Fruit fly (Drosophila melanogaster) S2 (cell line): ENCODE data around the gene CG6770.
A peak's percentile ranks its signal among the peaks of the same experiment; 100 is the strongest.

Source experiments
- CG8478 ChIP-seq: fragments of >200 bp; optimal IDR thresholded peaks from 2 replicates; lab custom pipeline; 2018
- CTCF ChIP-seq, 2 experiments: fragments of >200 bp; optimal IDR thresholded peaks; 2 replicates each; lab custom pipeline; 2018

CG6770 gene

DNA sequence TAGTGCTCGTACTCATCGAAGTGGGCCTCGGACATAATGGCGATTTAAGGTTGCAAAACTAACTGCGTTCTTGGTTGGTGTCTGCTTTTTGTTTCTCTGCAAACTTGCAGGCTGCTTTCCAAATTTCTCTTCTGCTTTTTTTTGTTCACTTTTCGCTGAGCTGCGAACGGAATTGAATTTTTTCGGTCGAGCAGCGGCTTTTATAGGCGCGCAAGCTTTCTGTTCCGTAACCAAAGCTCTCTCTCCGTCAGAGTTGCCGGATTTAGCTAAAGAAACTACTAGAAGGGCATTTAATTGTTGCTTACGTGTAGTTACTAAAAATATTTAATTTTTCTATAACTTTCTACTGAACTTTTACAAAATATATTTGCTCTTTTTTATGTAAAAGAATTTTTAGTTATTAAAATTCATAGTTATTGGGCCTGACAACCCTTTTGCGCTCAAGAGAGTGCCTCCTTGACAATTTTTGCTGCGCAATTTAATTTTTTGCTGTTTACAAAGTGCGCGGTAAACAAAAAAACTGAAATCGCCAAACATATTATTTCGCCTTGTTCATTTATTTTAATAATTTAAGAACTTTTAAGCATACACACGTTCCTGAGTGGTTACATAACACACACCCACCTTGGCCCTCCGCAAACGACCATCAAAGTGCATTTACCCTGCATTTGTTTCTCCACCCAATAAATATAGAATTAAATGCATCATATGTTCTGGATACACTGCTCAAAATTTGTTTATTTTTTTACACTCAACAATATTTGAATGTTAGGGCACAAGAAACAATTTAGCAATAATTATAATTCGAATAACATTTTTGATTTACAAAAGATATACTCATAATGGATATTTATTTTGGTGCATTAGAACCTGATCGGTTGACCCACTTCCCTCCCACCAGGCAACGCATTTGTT is at the start of gene CG6770:
Gene CG6770 (minus strand): TSS at position 178 of the 915 bp plus-strand sequence.
- TF ChIP-seq CG8478 (no peak), CTCF (optimal IDR thresholded peaks at IDR 0.05; lab: Kevin White, UChicago) (no peak)

- TF ChIP-seq CG8478 (no peak), CTCF (optimal IDR thresholded peaks at IDR 0.05; lab: Kevin White, UChicago) (no peak)
Measured at dm6 chr2L:12093652-12094051, 47.7 kb upstream of the CG6770 start.

DNA sequence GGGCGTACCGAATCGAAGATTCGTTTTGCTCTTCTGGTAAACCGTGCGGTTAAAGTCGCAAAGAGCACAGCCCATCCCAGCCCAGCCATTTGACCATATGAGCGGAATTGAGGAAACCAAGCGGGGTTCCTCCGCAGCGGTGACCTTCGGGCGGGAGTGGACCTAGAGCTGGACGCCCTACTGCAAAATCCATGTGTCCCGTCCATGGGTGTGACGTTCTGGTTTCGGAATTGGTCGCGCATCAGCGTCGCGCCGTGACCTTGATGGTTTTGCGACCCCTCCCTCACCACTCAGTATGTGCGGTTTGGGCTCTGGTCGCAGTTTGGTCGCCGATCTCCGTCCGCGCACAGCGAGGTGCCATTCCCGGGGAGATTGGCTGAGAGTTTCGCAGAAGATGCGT is 46.8 kb upstream of the CG6770 start:
- TF ChIP-seq CTCF (optimal IDR thresholded peaks at IDR 0.05; lab: Kevin White, UChicago): no peak
- no peak for TF ChIP-seq CG8478

DNA sequence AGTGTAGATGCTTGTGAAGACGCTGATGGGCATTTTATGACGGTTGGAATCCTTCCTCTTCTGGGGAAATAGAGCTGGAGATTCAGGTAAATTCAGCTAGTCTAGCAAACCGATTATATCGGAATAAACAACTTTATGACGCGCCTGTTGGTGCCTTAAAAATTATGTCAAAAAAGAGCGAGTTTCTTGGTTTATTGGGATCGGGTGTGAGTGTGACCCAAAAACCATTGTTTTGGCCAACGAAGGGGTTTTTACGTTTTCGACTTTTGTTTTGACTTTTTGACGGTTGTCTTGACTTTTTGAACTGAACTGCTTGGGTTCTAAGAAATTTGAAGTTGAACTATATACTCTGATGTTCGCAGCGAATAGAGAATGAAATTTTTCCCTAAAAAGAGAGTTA is 46.1 kb upstream of the CG6770 start:
- TF ChIP-seq CTCF (optimal IDR thresholded peaks at IDR 0.05; lab: Kevin White, UChicago) (no peak), CG8478 (no peak)

DNA sequence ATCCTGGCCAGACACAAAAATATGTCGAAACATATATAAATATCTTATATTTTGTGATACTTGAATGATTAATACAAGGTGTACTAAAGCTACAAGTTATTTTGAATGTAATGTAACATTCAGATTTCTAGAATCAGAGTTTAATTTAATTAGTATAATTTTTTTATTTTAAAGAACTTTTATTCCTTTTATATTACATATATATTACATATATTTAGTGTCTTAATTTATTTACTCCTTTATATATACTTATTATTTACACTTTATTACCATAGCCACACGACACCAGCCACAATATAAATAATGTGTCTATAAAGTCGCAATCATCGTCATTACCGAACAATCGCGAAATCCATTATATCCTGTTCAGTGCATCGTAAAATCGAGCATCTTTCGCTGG is 45.6 kb upstream of the CG6770 start, which contains the start of gene Pex19:
Gene Pex19 (plus strand): TSS at position 301 of the 400 bp plus-strand sequence.
- no peak for TF ChIP-seq CTCF (optimal IDR thresholded peaks at IDR 0.05; lab: Kevin White, UChicago)
- TF ChIP-seq CG8478: no peak

DNA sequence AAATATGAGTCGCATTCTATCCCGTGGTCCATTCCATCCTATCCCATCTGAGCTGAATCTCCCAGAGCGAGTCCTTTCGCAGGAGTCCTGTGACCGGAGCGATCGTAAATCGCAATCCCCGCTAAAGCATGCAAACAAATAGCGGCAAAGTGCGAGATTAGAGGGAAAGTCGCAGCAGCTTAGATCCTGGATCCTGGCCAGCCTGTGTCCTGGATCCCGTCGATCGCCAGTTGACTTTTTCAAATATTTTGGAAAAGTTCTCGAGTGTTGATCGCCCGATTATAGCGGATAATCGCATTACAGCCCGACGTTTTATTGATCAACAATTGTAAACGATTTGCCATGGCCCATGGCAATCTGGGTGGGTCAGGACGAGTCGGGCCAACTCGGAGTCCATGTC is 43.2 kb upstream of the CG6770 start:
- TF ChIP-seq CG8478 (no peak), CTCF (optimal IDR thresholded peaks at IDR 0.05; lab: Kevin White, UChicago) (no peak)

DNA sequence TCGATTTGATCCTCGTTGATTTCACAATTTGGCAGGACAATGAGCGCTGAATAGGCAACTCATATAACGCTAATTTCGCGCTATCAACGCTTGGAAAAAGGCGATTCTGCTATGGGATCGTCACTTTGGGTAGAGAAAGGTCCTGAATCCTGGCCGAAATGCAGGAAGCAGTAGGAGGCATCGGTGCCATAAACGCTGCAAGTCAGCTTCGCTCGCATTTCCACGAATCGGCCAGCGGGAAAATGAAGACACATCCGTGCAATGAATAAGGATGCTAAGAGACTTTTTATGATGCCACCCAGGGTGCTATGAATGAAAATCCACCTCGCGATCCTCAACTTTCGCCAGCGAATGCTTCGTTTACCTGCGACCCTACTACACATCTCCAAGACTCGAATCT is 41.5 kb upstream of the CG6770 start:
- TF ChIP-seq CTCF (optimal IDR thresholded peaks at IDR 0.05; lab: Kevin White, UChicago) (no peak), CG8478 (no peak)

dm6 chr2L:12085619-12086171 is 39.8 kb upstream of the CG6770 start, which contains the start of gene prd:
Gene prd, minus strand, starts transcription at chr2L:12085827.
- TF ChIP-seq CTCF (optimal IDR thresholded peaks at IDR 0.05; lab: Kevin White, UChicago): peak; percentile 80 to 85
- no peak for TF ChIP-seq CG8478

DNA sequence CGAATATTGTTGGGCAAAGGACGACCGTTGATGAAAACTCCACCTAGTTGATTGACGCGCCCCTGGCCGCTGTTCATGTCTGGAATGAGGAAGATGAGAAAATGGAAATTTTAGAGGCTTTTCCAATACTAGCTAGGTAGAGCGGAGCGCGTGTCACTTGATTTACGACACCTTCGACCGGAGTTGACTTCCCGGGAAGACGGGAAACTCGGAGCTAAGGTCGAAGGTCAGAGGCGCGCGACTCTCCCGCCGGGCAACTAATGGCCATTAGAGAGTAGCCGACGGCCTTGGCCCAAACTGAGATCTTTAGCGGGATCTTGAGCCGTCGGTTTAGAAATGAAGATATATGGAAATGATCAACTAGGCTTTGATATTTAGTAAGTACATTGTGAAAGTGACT is 39.1 kb upstream of the CG6770 start:
- TF ChIP-seq CTCF (optimal IDR thresholded peaks at IDR 0.05; lab: Kevin White, UChicago): no peak
- TF ChIP-seq CG8478: no peak

dm6 chr2L:12081118-12081665 is 35.3 kb upstream of the CG6770 start:
- TF ChIP-seq CTCF (optimal IDR thresholded peaks at IDR 0.05; lab: Kevin White, UChicago) (no peak), CG8478 (no peak)

DNA sequence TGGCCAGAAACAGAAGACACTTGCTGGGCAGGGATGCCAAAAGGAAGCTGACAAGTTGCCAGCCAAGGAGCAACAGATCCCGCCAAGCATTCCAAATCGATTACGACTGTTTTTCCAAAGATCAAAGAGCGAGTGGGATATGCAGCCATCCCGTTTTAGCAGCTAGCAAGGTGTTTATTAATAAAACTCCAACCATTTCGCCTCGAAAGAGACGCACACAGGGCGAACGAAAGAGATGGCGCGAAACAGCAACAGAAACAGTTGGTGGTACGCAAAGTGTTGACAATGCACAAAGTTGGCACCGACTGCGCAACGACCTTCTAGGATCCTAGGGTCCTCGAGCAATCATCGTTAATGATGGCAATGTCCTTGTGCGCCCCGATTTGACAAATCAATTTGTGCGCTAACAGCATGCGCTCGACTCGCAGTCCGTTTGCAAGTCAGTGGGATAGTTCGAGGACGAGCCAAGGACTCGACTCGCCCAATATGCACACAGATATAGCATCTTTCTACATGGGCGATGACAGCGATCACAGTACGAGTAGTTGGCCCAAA is 34.0 kb upstream of the CG6770 start:
- TF ChIP-seq CTCF (optimal IDR thresholded peaks at IDR 0.05; lab: Kevin White, UChicago): no peak
- TF ChIP-seq CG8478: no peak

DNA sequence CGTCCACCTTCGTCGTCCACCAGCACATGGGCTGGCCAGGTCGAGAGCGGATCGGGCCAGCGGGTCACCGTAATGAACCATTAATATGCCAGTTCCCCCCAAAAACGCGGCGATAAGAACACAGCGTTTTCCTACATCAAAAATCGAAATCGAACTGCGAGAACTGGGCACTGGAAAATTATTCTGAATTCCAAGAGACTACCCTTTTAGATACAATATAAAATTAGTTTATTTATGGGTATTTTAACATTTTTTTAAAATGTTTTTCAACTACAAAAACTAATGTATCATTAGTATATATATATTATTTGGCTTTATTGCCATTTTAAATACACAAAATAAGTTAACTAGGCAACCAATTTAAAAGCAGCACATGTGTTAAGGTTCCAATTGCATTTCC is 32.8 kb upstream of the CG6770 start:
- TF ChIP-seq CG8478 (no peak), CTCF (optimal IDR thresholded peaks at IDR 0.05; lab: Kevin White, UChicago) (no peak)

DNA sequence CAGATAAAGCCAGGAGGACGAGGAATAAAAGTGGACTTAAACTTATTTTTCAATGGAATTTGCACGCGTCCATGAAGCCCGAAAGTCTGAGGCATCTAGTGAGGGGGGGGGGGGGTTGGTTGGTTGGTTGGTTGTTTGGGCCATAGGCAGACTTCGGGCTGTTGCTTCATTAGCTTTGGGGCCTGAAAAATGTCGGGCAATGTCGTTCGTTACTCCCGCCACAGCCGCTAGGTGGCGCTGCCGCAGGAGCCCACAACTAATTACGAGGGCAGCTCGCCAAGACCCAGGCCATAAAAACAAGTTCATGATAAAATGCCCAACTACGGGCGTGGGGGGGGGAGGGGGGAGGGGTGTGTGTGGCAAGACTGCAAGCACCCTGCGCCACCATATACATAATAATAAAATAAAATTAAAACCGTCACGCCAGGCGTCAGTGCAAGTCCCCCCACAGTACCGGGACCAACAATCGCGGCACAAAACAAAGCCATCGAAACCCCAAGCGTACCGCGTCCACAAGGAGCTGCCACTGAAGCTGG is 32.3 kb upstream of the CG6770 start:
- TF ChIP-seq CG8478: no peak
- peak; percentile 73 to 77 for TF ChIP-seq CTCF (optimal IDR thresholded peaks at IDR 0.05; lab: Kevin White, UChicago)

DNA sequence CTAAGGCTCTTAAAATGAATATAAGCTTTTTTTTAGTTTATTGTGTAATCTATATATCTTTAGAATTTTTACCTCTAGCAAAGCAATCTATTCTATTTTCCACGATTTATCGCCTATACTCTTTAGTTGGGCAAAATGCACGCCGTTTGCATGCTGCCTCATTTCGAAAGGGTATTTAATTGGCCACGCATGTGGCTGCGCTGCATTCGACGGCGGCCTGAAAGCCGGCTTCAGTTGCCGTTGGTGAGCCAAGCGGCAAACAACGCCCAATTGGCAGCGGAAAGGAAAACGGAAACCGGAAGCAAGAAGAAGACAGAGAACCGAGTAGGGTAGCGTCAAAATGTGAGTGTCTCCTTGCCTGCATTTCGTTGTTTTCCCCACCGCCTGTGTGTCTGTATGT is 29.9 kb upstream of the CG6770 start, which contains the start of gene CG14947:
Gene CG14947 (plus strand): TSS at position 251 of the 400 bp plus-strand sequence.
- no peak for TF ChIP-seq CTCF (optimal IDR thresholded peaks at IDR 0.05; lab: Kevin White, UChicago)
- no peak for TF ChIP-seq CG8478

dm6 chr2L:12066617-12067251 is 20.8 kb upstream of the CG6770 start, which contains the start of gene firl:
Gene firl, minus strand, starts transcription at chr2L:12066775.
- no peak for TF ChIP-seq CTCF (optimal IDR thresholded peaks at IDR 0.05; lab: Kevin White, UChicago)
- no peak for TF ChIP-seq CG8478
